Worm (Caenorhabditis elegans) whole organism, midembryonic: ENCODE data around the gene C17C3.11.

Experiments
- med-1 ChIP-seq: sonication (generic microtip); optimal IDR thresholded peaks from 2 replicates; lab custom pipeline; 2017; ENCODE audit warnings: missing genetic modification characterization, mild to moderate bottlenecking, missing compliant biosample characterization, antibody characterized with exemption, missing genetic modification reagents; ENCODE audit not compliant: insufficient read depth
- ref-1 ChIP-seq: fragments of 200-800 bp; sonication (Bioruptor generic); conservative IDR thresholded peaks from 2 replicates; pipeline ENCODE4 v1.3.6; 2022; ENCODE audit warnings: missing genetic modification reagents, missing genetic modification characterization, missing compliant biosample characterization
- ztf-23 ChIP-seq: fragments of 200-800 bp; sonication (Bioruptor generic); IDR thresholded peaks from 2 replicates; pipeline ENCODE4 v1.3.6; 2022; ENCODE audit warnings: missing genetic modification reagents, missing genetic modification characterization, missing compliant biosample characterization

ce11 chrII:5521411-5521810 lies 16.2 kb upstream of the C17C3.11 start, which contains the start of gene ZK177.12:
- TF ChIP-seq ref-1 (GFP tag; lab: Robert Waterston, UW), result no peak
- TF ChIP-seq ztf-23 (GFP tag; lab: Robert Waterston, UW), result no peak
- TF ChIP-seq med-1 (GFP tag; lab: Kevin White, UChicago), result no peak
